Worm (Caenorhabditis elegans): Measurements from ENCODE around the gene F57A8.7.

Gene F57A8.7

ce11 chrV:10112187-10112586, 36.6 kb downstream of the F57A8.7 start, which contains the start of gene C08B6.3:
C08B6.3 (minus strand) TSS chrV:10112287.
- TF ChIP-seq pqm-1 (tag; optimal IDR thresholded peaks at IDR 0.05) (no peak), jun-1 (tag; optimal IDR thresholded peaks at IDR 0.05) (no peak), unc-86 (tag; optimal IDR thresholded peaks at IDR 0.05) (no peak), pag-3 (tag; optimal IDR thresholded peaks at IDR 0.05; ENCODE audit: borderline replicate concordance, insufficient read depth) (no peak), F16B12.6 (tag; optimal IDR thresholded peaks at IDR 0.05) (no peak), ces-1 (GFP tag; optimal IDR thresholded peaks at IDR 0.05) (no peak), nhr-85 (tag) (no peak)

DNA sequence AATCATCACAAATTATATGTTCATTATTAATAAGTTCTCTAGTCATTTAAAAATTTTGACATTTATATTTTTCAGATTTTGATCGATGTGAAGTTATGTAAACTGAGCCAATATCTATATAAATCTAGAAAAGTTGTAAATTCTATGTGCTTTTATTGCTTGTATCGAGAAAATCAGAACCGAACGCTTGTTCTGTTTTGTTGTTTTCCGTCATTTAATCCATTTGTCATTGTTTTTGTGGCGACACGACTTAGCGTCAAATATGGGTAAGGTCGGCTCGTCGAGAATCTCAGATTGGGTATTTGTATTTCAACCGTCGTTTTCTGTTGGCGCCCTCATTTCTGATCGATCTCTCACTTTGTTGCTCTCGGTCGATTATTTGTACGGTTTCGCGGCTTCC, 38.8 kb downstream of the F57A8.7 start, which contains the start of gene cht-5:
TSS of gene cht-5 (plus strand) at position 301 of the 400 bp plus-strand sequence.
- TF ChIP-seq ceh-90 (tag; optimal IDR thresholded peaks at IDR 0.05): no peak
- no peak for TF ChIP-seq unc-86 (tag; optimal IDR thresholded peaks at IDR 0.05)
- TF ChIP-seq grh-1 (GFP tag; IDR thresholded peaks at IDR 0.05): no peak
- TF ChIP-seq ceh-63 (GFP tag; optimal IDR thresholded peaks at IDR 0.05): no peak
- no peak for TF ChIP-seq tbx-2 (tag; optimal IDR thresholded peaks at IDR 0.05)
- no peak for TF ChIP-seq dsc-1 (tag; optimal IDR thresholded peaks at IDR 0.05)
- TF ChIP-seq zip-4 (GFP tag; optimal IDR thresholded peaks at IDR 0.05): no peak
- TF ChIP-seq unc-98 (GFP tag; IDR thresholded peaks at IDR 0.05): no peak
- TF ChIP-seq ceh-88 (GFP tag; IDR thresholded peaks at IDR 0.05): no peak
- TF ChIP-seq egl-27 (tag; optimal IDR thresholded peaks at IDR 0.05): no peak
- no peak for TF ChIP-seq hlh-17 (GFP tag; optimal IDR thresholded peaks at IDR 0.05; ENCODE audit: borderline replicate concordance)
- no peak for TF ChIP-seq fos-1 (tag; optimal IDR thresholded peaks at IDR 0.05)
- TF ChIP-seq lin-15B (tag; optimal IDR thresholded peaks at IDR 0.05): no peak
- no peak for TF ChIP-seq skn-1 (tag; optimal IDR thresholded peaks at IDR 0.05)
- no peak for TF ChIP-seq efl-3 (GFP tag; optimal IDR thresholded peaks at IDR 0.05)
- no peak for TF ChIP-seq unc-30 (tag; optimal IDR thresholded peaks at IDR 0.05)

DNA sequence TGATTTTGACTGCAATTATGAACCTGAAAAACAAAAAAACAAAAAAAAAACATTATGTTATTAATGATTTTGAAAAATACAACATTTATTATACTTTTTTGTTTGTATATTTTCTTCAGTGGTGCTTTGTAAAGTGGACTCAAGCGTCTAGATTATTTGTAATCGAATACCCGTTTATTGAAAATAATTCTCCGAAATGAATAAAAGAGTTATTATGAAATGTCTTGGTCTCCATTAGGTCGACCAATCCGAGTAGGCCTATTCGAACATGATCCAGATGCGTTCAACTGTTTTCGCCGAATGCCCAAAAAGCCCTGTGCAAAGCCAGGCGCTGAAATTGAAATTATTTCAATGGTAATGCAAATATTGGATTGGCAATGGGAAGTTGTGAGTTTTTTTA, 41.9 kb downstream of the F57A8.7 start, which contains the start of gene C08B6.5:
TSS of gene C08B6.5 (plus strand) at position 301 of the 400 bp plus-strand sequence.
- TF ChIP-seq C16A3.4 (tag; optimal IDR thresholded peaks at IDR 0.05): no peak
- no peak for TF ChIP-seq rnt-1 (tag; optimal IDR thresholded peaks at IDR 0.05)
- no peak for TF ChIP-seq ztf-11 (tag; optimal IDR thresholded peaks at IDR 0.05)
- TF ChIP-seq nhr-11 (tag; optimal IDR thresholded peaks at IDR 0.05): no peak
- TF ChIP-seq isw-1 (GFP tag; IDR thresholded peaks at IDR 0.05): no peak
- TF ChIP-seq nhr-85 (tag): no peak
- no peak for TF ChIP-seq Y116A8C.19 (tag; optimal IDR thresholded peaks at IDR 0.05; ENCODE audit: borderline replicate concordance)
- no peak for TF ChIP-seq zip-4 (GFP tag; optimal IDR thresholded peaks at IDR 0.05)
- no peak for TF ChIP-seq elt-2 (tag; optimal IDR thresholded peaks at IDR 0.05)
- no peak for TF ChIP-seq aha-1 (tag; optimal IDR thresholded peaks at IDR 0.05)
- TF ChIP-seq C04F5.9 (tag; optimal IDR thresholded peaks at IDR 0.05): no peak
- no peak for TF ChIP-seq skn-1 (tag; optimal IDR thresholded peaks at IDR 0.05)
- no peak for TF ChIP-seq ceh-63 (GFP tag; optimal IDR thresholded peaks at IDR 0.05)
- no peak for TF ChIP-seq alr-1 (tag; optimal IDR thresholded peaks at IDR 0.05; ENCODE audit: borderline replicate concordance)

DNA sequence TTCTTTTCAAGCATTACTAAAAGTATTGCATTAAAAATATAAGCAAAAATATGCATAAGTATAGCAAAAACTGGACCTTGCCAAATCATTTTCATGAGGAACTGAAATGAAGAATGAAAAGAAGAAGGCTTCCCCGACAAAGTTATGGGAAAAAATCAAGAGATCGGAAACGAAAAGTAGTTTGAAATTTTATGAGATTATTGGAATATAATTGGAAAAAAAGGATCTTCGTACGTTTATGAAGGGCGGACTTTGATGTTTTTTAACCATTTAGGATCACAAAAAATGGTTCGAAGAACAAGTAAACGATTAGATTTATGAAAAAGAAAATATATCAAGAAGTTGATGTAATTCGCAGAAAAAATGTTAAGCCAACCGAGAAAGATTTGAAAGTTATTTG, 45.4 kb downstream of the F57A8.7 start, which contains the start of gene srxa-18:
TSS of gene srxa-18 (minus strand) at position 100 of the 400 bp plus-strand sequence.
- TF ChIP-seq snpc-4 (tag; optimal IDR thresholded peaks at IDR 0.05) (no peak), efl-1 (optimal IDR thresholded peaks at IDR 0.05) (no peak), efl-1 (GFP tag; optimal IDR thresholded peaks at IDR 0.05 in 1 of 2) (peak in 1 of 2 experiments; percentile 90)

ce11 chrV:10122670-10123069, 47.1 kb downstream of the F57A8.7 start, which contains the start of gene srxa-19:
srxa-19 (minus strand) TSS chrV:10122770.
- TF ChIP-seq pqm-1 (tag; optimal IDR thresholded peaks at IDR 0.05) (no peak), unc-30 (tag; optimal IDR thresholded peaks at IDR 0.05) (no peak), nhr-11 (tag; optimal IDR thresholded peaks at IDR 0.05) (no peak), ces-1 (GFP tag; optimal IDR thresholded peaks at IDR 0.05) (no peak), dpl-1 (GFP tag; optimal IDR thresholded peaks at IDR 0.05) (no peak)
